Worm (Caenorhabditis elegans): ENCODE measurements around the gene D2023.3.

Gene D2023.3

ce11 chrV:11782809-11783440 is 28.9 kb downstream of the D2023.3 start, which contains the start of gene F55A11.11:
Gene F55A11.11, plus strand, starts transcription at chrV:11783149.
- TF ChIP-seq ceh-44 (GFP tag; IDR thresholded peaks at IDR 0.05) (peak; percentile 92), skn-1 (tag; optimal IDR thresholded peaks at IDR 0.05) (no peak), dmd-9 (GFP tag; IDR thresholded peaks at IDR 0.05) (peak; percentile 76), hmg-1.1 (GFP tag; IDR thresholded peaks at IDR 0.05) (peak; percentile 92), ceh-62 (tag; optimal IDR thresholded peaks at IDR 0.05) (no peak), nhr-77 (tag; optimal IDR thresholded peaks at IDR 0.05) (peak; percentile 12), Y75B8A.6 (GFP tag; IDR thresholded peaks at IDR 0.05) (peak; percentile 82), lir-3 (tag; optimal IDR thresholded peaks at IDR 0.05) (peak; percentile 83), ama-1 (optimal IDR thresholded peaks at IDR 0.05) (peak; percentile 65), ZK546.5 (tag; optimal IDR thresholded peaks at IDR 0.05) (no peak), spr-1 (tag; optimal IDR thresholded peaks at IDR 0.05) (peak; percentile 91), nhr-237 (tag; optimal IDR thresholded peaks at IDR 0.05) (no peak), nhr-41 (GFP tag; IDR thresholded peaks at IDR 0.05) (peak; percentile 97), ceh-82 (tag; optimal IDR thresholded peaks at IDR 0.05) (no peak), aha-1 (tag) (peak; percentile 99), unc-62 (GFP tag; optimal IDR thresholded peaks at IDR 0.05 in 1 of 2) (peak in 1 of 2 experiments; percentile 95), unc-62 (tag; optimal IDR thresholded peaks at IDR 0.05) (no peak), gei-8 (GFP tag; optimal IDR thresholded peaks at IDR 0.05) (peak; percentile 95), zip-2 (tag; optimal IDR thresholded peaks at IDR 0.05) (peak; percentile 68), dmd-8 (GFP tag; IDR thresholded peaks at IDR 0.05) (peak; percentile 98; the same call in 1 of the 2 replicates), madf-9 (GFP tag; conservative IDR thresholded peaks at IDR 0.05) (peak; percentile 90), vab-7 (GFP tag; IDR thresholded peaks at IDR 0.05) (peak; percentile 96), unc-130 (GFP tag; optimal IDR thresholded peaks at IDR 0.05) (peak; percentile 76), nhr-111 (GFP tag; optimal IDR thresholded peaks at IDR 0.05) (peak; percentile 90), daf-8 (GFP tag; IDR thresholded peaks at IDR 0.05) (peak; percentile 98), zfp-2 (tag; optimal IDR thresholded peaks at IDR 0.05) (peak; percentile 66), arid-1 (GFP tag; conservative IDR thresholded peaks at IDR 0.05) (peak; percentile 94), zfp-3 (GFP tag; conservative IDR thresholded peaks at IDR 0.05) (peak; percentile 86), lin-13 (GFP tag; optimal IDR thresholded peaks at IDR 0.05) (peak; percentile 87), fkh-10 (GFP tag; optimal IDR thresholded peaks at IDR 0.05) (no peak), mes-2 (tag; optimal IDR thresholded peaks at IDR 0.05; ENCODE audit: poor library complexity, severe bottlenecking) (peak; percentile 80), ceh-20 (GFP tag; IDR thresholded peaks at IDR 0.05) (peak; percentile 90), madf-5 (GFP tag; IDR thresholded peaks at IDR 0.05) (peak; percentile 90 to 91), cey-2 (tag; optimal IDR thresholded peaks at IDR 0.05; ENCODE audit: borderline replicate concordance, insufficient read depth) (no peak), lsy-2 (tag; optimal IDR thresholded peaks at IDR 0.05) (peak in 1 of 2 experiments; percentile 79), ceh-28 (tag; optimal IDR thresholded peaks at IDR 0.05) (no peak), T20F7.1 (GFP tag; optimal IDR thresholded peaks at IDR 0.05) (peak; percentile 79), saeg-2 (GFP tag; IDR thresholded peaks at IDR 0.05) (peak; percentile 91), sdz-12 (GFP tag; optimal IDR thresholded peaks at IDR 0.05) (peak; percentile 96), ces-1 (GFP tag; optimal IDR thresholded peaks at IDR 0.05) (no peak), aly-2 (tag; optimal IDR thresholded peaks at IDR 0.05) (no peak), nhr-25 (tag; optimal IDR thresholded peaks at IDR 0.05; ENCODE audit: borderline replicate concordance, insufficient read depth) (peak; percentile 60), daf-16 (GFP tag; optimal IDR thresholded peaks at IDR 0.05) (peak; percentile 77 to 97), daf-16 (tag; optimal IDR thresholded peaks at IDR 0.05) (peak; percentile 71), zip-11 (GFP tag; IDR thresholded peaks at IDR 0.05) (peak; percentile 89), attf-4 (tag; optimal IDR thresholded peaks at IDR 0.05) (no peak), F44E2.7 (GFP tag; IDR thresholded peaks at IDR 0.05) (peak; percentile 98), egl-43 (GFP tag; IDR thresholded peaks at IDR 0.05) (peak; percentile 99), nhr-48 (tag; optimal IDR thresholded peaks at IDR 0.05) (peak; percentile 80), F26F4.8 (GFP tag; conservative IDR thresholded peaks at IDR 0.05) (peak; percentile 98), dpl-1 (GFP tag; optimal IDR thresholded peaks at IDR 0.05) (peak; percentile 53)

Data from whole organism, L4 larva.